Worm (Caenorhabditis elegans) whole organism, late embryonic: ENCODE data around the gene K08C7.6.

Experiments used
- T23F11.4 ChIP-seq: fragments of 200-800 bp; sonication (Bioruptor generic); optimal IDR thresholded peaks from 2 replicates; lab custom pipeline; 2018; ENCODE audit warnings: mild to moderate bottlenecking, missing genetic modification characterization, missing compliant biosample characterization
- eyg-1 ChIP-seq: sonication (generic microtip); optimal IDR thresholded peaks from 2 replicates; lab custom pipeline; 2016; ENCODE audit warnings: missing genotype, missing genetic modification characterization, missing compliant biosample characterization
- pqm-1 ChIP-seq: sonication (generic microtip); optimal IDR thresholded peaks from 2 replicates; lab custom pipeline; 2016; ENCODE audit warnings: missing genetic modification characterization, missing compliant biosample characterization

Gene K08C7.6

ce11 chrIV:10638977-10639376 is 46.7 kb downstream of the K08C7.6 start, which contains the start of gene F56C4.2:
Gene F56C4.2 (plus strand): TSS chrIV:10639277.
- no peak for TF ChIP-seq pqm-1 (tag; lab: Kevin White, UChicago)

- TF ChIP-seq T23F11.4 (GFP tag; lab: Kevin White, UChicago), result no peak
- TF ChIP-seq eyg-1, result no peak
Measured at ce11 chrIV:10636649-10637048, 49.0 kb downstream of the K08C7.6 start, which contains the start of gene F56C4.1. Gene F56C4.1 (plus strand): TSS chrIV:10636949.
